Worm (Caenorhabditis elegans): ENCODE results near the gene F54F12.1.

F54F12.1 gene

DNA sequence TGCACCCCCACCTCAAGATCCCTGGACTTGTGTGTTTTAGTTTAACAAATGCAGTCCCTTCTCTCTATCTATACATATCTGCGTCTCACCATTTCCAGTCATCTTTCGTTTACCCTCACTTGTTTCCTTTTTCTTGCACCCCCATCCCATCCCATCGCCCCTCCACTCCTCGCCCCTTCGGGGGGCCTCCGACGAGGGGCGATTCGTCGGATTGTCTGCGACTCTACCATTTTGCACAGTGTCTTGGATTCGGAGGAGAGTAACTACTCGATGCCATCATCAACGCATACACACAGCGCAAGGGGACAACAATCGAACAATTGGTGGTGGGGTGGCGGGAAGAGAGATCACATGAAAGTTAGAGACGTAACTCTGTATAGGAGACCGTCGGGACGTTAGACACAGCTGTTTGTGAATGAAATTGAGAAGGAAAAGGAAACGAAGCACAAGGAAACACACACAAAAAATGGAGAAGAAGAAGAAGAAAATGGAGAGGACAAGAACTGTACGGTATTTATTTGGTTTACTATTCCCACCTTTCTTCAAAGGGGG, 7.2 kb upstream of the F54F12.1 start (continued):
- TF ChIP-seq C34B4.2 (tag; optimal IDR thresholded peaks at IDR 0.05) (no peak), lin-13 (GFP tag; optimal IDR thresholded peaks at IDR 0.05) (peak; percentile 85), unc-30 (tag; optimal IDR thresholded peaks at IDR 0.05) (no peak), ztf-11 (tag; optimal IDR thresholded peaks at IDR 0.05) (peak in 1 of 2 experiments; percentile 91), ceh-82 (tag; optimal IDR thresholded peaks at IDR 0.05) (peak; percentile 88 to 96 (median 93)), lsy-2 (tag; optimal IDR thresholded peaks at IDR 0.05) (peak; percentile 90 to 92), unc-86 (tag; optimal IDR thresholded peaks at IDR 0.05) (peak; percentile 94)

DNA sequence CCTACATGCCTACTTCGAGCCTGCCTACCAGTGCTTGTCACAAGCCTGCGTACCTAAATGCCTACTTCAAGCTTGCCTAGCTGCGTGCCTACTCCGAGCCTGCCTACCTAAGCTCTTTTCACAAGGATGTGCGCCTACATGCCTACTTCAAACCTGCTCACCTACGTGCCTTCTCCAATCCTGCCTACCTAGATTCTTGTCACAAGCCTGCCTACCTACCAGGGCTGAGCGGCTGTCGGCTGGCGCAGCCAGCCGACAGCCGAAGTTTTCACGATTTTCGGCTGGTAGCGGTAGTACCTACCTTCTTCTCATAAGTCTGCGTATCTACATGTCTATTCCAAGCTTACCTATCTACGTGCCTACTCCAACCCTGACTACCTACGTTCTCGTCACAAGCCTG, 6.5 kb upstream of the F54F12.1 start:
- no peak for TF ChIP-seq nhr-237 (tag; optimal IDR thresholded peaks at IDR 0.05)
- no peak for TF ChIP-seq alr-1 (tag; optimal IDR thresholded peaks at IDR 0.05; ENCODE audit: borderline replicate concordance)
- TF ChIP-seq hlh-17 (GFP tag; optimal IDR thresholded peaks at IDR 0.05; ENCODE audit: borderline replicate concordance): no peak
- 0 out of 2 replicates have a peak, but pooled peaks have one; percentile 78 for TF ChIP-seq ets-5 (GFP tag; IDR thresholded peaks at IDR 0.05)
- peak; percentile 7 for TF ChIP-seq rnt-1 (tag; optimal IDR thresholded peaks at IDR 0.05)
- no peak for TF ChIP-seq blmp-1 (tag; optimal IDR thresholded peaks at IDR 0.05)
- TF ChIP-seq mab-9 (GFP tag; IDR thresholded peaks at IDR 0.05): peak; percentile 24; the same call in 1 of the 2 replicates
- TF ChIP-seq aha-1 (tag; optimal IDR thresholded peaks at IDR 0.05): no peak
- no peak for TF ChIP-seq elt-2 (tag; optimal IDR thresholded peaks at IDR 0.05)
- TF ChIP-seq lsy-2 (tag; optimal IDR thresholded peaks at IDR 0.05): no peak
- no peak for TF ChIP-seq nhr-85 (tag)

DNA sequence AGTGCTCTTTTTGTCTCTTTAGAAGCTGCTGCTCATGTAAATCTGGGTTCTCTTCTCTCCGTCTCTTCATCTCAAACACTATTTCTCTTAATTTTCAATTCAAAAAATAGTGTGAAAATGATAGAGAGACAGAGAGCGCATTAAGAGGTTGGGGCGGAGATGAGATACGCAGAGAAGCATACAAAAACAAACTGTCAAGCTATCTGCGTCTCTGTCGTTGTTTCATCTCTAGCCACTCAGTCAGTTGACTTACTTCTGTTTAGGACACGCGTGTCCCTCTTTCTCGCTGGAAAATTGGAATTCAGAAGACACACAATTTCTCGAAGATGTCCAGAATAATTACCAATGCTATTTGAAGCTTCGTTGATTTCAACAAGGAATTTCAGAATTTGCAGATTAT, 5.9 kb upstream of the F54F12.1 start:
- TF ChIP-seq C04F5.9 (tag; optimal IDR thresholded peaks at IDR 0.05) (peak; percentile 76), pag-3 (tag; optimal IDR thresholded peaks at IDR 0.05; ENCODE audit: borderline replicate concordance, insufficient read depth) (no peak), nhr-76 (tag; optimal IDR thresholded peaks at IDR 0.05) (peak; percentile 50), lin-14 (GFP tag; optimal IDR thresholded peaks at IDR 0.05) (peak; percentile 99), zag-1 (tag; optimal IDR thresholded peaks at IDR 0.05) (peak; percentile 92), ztf-4 (tag; optimal IDR thresholded peaks at IDR 0.05) (peak; percentile 96), ceh-88 (GFP tag; IDR thresholded peaks at IDR 0.05) (peak; percentile 67), mef-2 (tag; optimal IDR thresholded peaks at IDR 0.05) (peak; percentile 86), ceh-90 (tag; optimal IDR thresholded peaks at IDR 0.05) (peak; percentile 42), nhr-20 (tag; optimal IDR thresholded peaks at IDR 0.05) (peak; percentile 98), sptf-1 (tag; optimal IDR thresholded peaks at IDR 0.05) (no peak), ceh-82 (tag; optimal IDR thresholded peaks at IDR 0.05) (peak; percentile 76 to 95 (median 91)), sox-4 (tag; optimal IDR thresholded peaks at IDR 0.05) (peak; percentile 81), nhr-237 (tag; optimal IDR thresholded peaks at IDR 0.05) (peak; percentile 83), C16A3.4 (tag; optimal IDR thresholded peaks at IDR 0.05) (peak; percentile 86), pqm-1 (tag; optimal IDR thresholded peaks at IDR 0.05) (no peak), nhr-90 (tag; optimal IDR thresholded peaks at IDR 0.05; ENCODE audit: poor library complexity) (peak; percentile 91), fkh-10 (GFP tag; optimal IDR thresholded peaks at IDR 0.05) (peak; percentile 97), unc-62 (GFP tag; optimal IDR thresholded peaks at IDR 0.05) (peak; percentile 10), rnt-1 (tag; optimal IDR thresholded peaks at IDR 0.05) (peak; percentile 95), egl-27 (tag; optimal IDR thresholded peaks at IDR 0.05) (peak; percentile 68 to 90), hpl-2 (GFP tag; optimal IDR thresholded peaks at IDR 0.05) (peak; percentile 91), snpc-4 (tag; optimal IDR thresholded peaks at IDR 0.05) (peak; percentile 82), hlh-17 (GFP tag; optimal IDR thresholded peaks at IDR 0.05; ENCODE audit: borderline replicate concordance) (no peak), nhr-71 (tag; optimal IDR thresholded peaks at IDR 0.05) (peak; percentile 99), unc-30 (tag; optimal IDR thresholded peaks at IDR 0.05) (peak; percentile 48), lin-35 (GFP tag; optimal IDR thresholded peaks at IDR 0.05) (peak; percentile 87 to 91), dpl-1 (GFP tag; optimal IDR thresholded peaks at IDR 0.05) (peak; percentile 65 to 75 (median 73)), lin-13 (GFP tag; optimal IDR thresholded peaks at IDR 0.05) (peak; percentile 94), ztf-11 (tag; optimal IDR thresholded peaks at IDR 0.05) (peak in 1 of 2 experiments; percentile 82), nhr-19 (GFP tag; conservative IDR thresholded peaks at IDR 0.05) (peak; percentile 94), nhr-85 (tag) (peak; percentile 99), ces-1 (GFP tag; optimal IDR thresholded peaks at IDR 0.05) (peak; percentile 69), mep-1 (tag; optimal IDR thresholded peaks at IDR 0.05) (peak; percentile 97), unc-98 (GFP tag; IDR thresholded peaks at IDR 0.05) (no peak), dsc-1 (tag; optimal IDR thresholded peaks at IDR 0.05) (peak; percentile 94), ama-1 (optimal IDR thresholded peaks at IDR 0.05) (peak; percentile 93), swsn-7 (tag; optimal IDR thresholded peaks at IDR 0.05) (peak; percentile 97)

Measured in whole organism, L1 larva.